Worm (Caenorhabditis elegans): Measurements from ENCODE around the gene Y66D12A.10.
A peak's percentile ranks its signal among the peaks of the same experiment; 100 is the strongest.

Gene Y66D12A.10

ce11 chrIII:11608970-11609369 is 43.3 kb downstream of the Y66D12A.10 start:
- TF ChIP-seq hmg-1.2 (GFP tag; IDR thresholded peaks at IDR 0.05) (peak; percentile 33; the same call in 1 of the 2 replicates), tbp1 (GFP tag; optimal IDR thresholded peaks at IDR 0.05) (peak; percentile 72), madf-3 (GFP tag; IDR thresholded peaks at IDR 0.05) (0 out of 2 replicates have a peak, but pooled peaks have one; percentile 4), D2030.7 (GFP tag; IDR thresholded peaks at IDR 0.05) (peak; percentile 49; the same call in 1 of the 2 replicates), B0261.1 (tag; optimal IDR thresholded peaks at IDR 0.05) (peak; percentile 43), ztf-25 (GFP tag; IDR thresholded peaks at IDR 0.05) (peak; percentile 55; the same call in 1 of the 2 replicates), madf-6 (GFP tag; IDR thresholded peaks at IDR 0.05) (peak; percentile 51), ceh-100 (GFP tag; IDR thresholded peaks at IDR 0.05) (0 out of 2 replicates have a peak, but pooled peaks have one; percentile 13), nfyb-1 (GFP tag; IDR thresholded peaks at IDR 0.05) (0 out of 2 replicates have a peak, but pooled peaks have one; percentile 40), egl-44 (GFP tag; IDR thresholded peaks at IDR 0.05) (peak; percentile 73; the same call in 1 of the 2 replicates), rpc-1 (optimal IDR thresholded peaks at IDR 0.05) (peak; percentile 19), rpc-1 (tag; optimal IDR thresholded peaks at IDR 0.05) (peak; percentile 64), lin-26 (GFP tag; IDR thresholded peaks at IDR 0.05) (peak; percentile 83), nhr-120 (GFP tag; IDR thresholded peaks at IDR 0.05) (0 out of 2 replicates have a peak, but pooled peaks have one; percentile 31), Y95B8A.8 (GFP tag; IDR thresholded peaks at IDR 0.05) (0 out of 2 replicates have a peak, but pooled peaks have one; percentile 43)

DNA sequence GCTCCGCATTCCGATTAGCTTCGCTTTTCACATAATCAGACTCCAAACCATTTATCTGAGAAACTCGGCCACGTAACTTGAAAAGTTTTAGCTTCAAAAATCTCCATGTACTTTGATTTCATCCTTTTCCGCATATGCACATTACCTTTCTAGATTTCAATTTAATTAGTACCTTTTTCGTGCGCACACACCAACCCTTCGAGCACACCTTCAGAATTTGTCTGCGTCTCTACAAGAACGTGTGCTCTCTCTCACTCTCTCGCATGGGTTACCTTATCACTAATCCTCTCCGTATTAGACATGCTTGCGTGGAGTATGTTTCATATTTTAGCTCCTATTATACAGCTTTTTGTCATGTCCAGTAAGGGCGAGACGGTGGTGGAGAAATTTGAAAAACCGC is 43.9 kb downstream of the Y66D12A.10 start, which contains the start of gene Y66D12A.30:
Gene Y66D12A.30 (plus strand): TSS at position 301 of the 400 bp plus-strand sequence.
- TF ChIP-seq zim-3 (tag; optimal IDR thresholded peaks at IDR 0.05) (no peak), hmg-1.2 (GFP tag; IDR thresholded peaks at IDR 0.05) (peak; percentile 63), ceh-58 (GFP tag; IDR thresholded peaks at IDR 0.05) (no peak)

ce11 chrIII:11611618-11612247 is 46.1 kb downstream of the Y66D12A.10 start:
- TF ChIP-seq let-607 (tag; optimal IDR thresholded peaks at IDR 0.05) (no peak), F52B5.7 (tag; optimal IDR thresholded peaks at IDR 0.05) (no peak), C06A6.2 (GFP tag; conservative IDR thresholded peaks at IDR 0.05) (no peak), zfh-2 (GFP tag; conservative IDR thresholded peaks at IDR 0.05) (peak; percentile 90), mcd-1 (GFP tag; IDR thresholded peaks at IDR 0.05) (peak; percentile 54; the same call in 1 of the 2 replicates), B0019.2 (GFP tag; conservative IDR thresholded peaks at IDR 0.05) (no peak), repo-1 (tag; optimal IDR thresholded peaks at IDR 0.05) (no peak), egrh-3 (GFP tag; IDR thresholded peaks at IDR 0.05) (peak; percentile 99), F37B4.10 (GFP tag; IDR thresholded peaks at IDR 0.05) (0 out of 2 replicates have a peak, but pooled peaks have one; percentile 20), bed-2 (GFP tag; IDR thresholded peaks at IDR 0.05) (0 out of 2 replicates have a peak, but pooled peaks have one; percentile 28), atf-7 (tag; optimal IDR thresholded peaks at IDR 0.05) (no peak)

DNA sequence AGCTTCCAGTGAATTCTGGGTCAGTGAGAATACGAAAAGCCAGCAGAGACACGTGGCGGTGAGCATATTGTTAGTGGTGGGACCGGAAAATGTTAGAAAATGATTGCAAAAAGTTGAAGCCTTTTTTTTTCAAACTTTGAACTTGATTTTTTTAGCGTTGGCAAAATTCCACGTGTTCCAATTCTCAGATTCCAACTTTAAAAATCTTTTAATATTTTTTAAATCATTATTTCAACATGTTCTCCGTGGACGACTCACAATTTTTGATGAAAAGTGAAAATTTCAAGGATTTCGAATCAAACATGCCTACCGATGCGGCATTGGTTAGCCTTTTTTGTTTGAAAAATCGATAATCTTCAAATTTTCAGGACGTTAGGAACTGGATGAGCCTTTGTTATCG is 46.7 kb downstream of the Y66D12A.10 start, which contains the start of the genes Y66A7A.9 and Y66A7A.4:
Gene Y66A7A.9 (minus strand): TSS at position 101 of the 400 bp plus-strand sequence.
Gene Y66A7A.4 (plus strand): TSS at position 237 of the 400 bp plus-strand sequence.
- TF ChIP-seq F33H1.4 (GFP tag; IDR thresholded peaks at IDR 0.05), result no peak
- TF ChIP-seq Y95B8A.8 (GFP tag; IDR thresholded peaks at IDR 0.05), result no peak
- no peak for TF ChIP-seq tbx-9 (tag; optimal IDR thresholded peaks at IDR 0.05; ENCODE audit: borderline replicate concordance)
- TF ChIP-seq Y79H2A.3 (GFP tag; conservative IDR thresholded peaks at IDR 0.05), result no peak
- no peak for TF ChIP-seq ccch-3 (GFP tag; optimal IDR thresholded peaks at IDR 0.05)
- no peak for TF ChIP-seq B0336.3 (GFP tag; IDR thresholded peaks at IDR 0.05)
- TF ChIP-seq B0261.1 (tag; optimal IDR thresholded peaks at IDR 0.05), result no peak
- TF ChIP-seq T07F8.4 (tag; optimal IDR thresholded peaks at IDR 0.05), result no peak

Measured in whole organism, young adult.